Worm (Caenorhabditis elegans): Measurements from ENCODE around the gene lin-24.

lin-24 gene

ce11 chrIV:12149609-12150008, 20.3 kb downstream of the lin-24 start:
- TF ChIP-seq egrh-3 (GFP tag; IDR thresholded peaks at IDR 0.05) (no peak), bed-1 (GFP tag; IDR thresholded peaks at IDR 0.05) (no peak), zfh-2 (GFP tag; conservative IDR thresholded peaks at IDR 0.05) (no peak), T07F8.4 (tag; optimal IDR thresholded peaks at IDR 0.05) (no peak)

- TF ChIP-seq hmg-1.2 (GFP tag; IDR thresholded peaks at IDR 0.05), result 0 out of 2 replicates have a peak, but pooled peaks have one; percentile 17
- TF ChIP-seq tlf-1 (GFP tag; optimal IDR thresholded peaks at IDR 0.05), result no peak
- 0 out of 2 replicates have a peak, but pooled peaks have one; percentile 50 for TF ChIP-seq lin-26 (GFP tag; IDR thresholded peaks at IDR 0.05)
Observed at ce11 chrIV:12150877-12151276, 21.6 kb downstream of the lin-24 start, which contains the start of gene B0001.2. TSS of gene B0001.2 (minus strand) at chrIV:12150977.

ce11 chrIV:12154195-12154677, 24.9 kb downstream of the lin-24 start, which contains the start of gene B0001.7:
TSS of gene B0001.7 (minus strand) at chrIV:12154245.
- TF ChIP-seq snpc-4 (GFP tag; optimal IDR thresholded peaks at IDR 0.05) (no peak), snpc-4 (tag; optimal IDR thresholded peaks at IDR 0.05) (peak in 1 of 4 experiments; percentile 36), F10E7.11 (tag; optimal IDR thresholded peaks at IDR 0.05) (no peak), rpc-1 (optimal IDR thresholded peaks at IDR 0.05) (no peak), rpc-1 (tag; optimal IDR thresholded peaks at IDR 0.05) (no peak), lin-54 (GFP tag; optimal IDR thresholded peaks at IDR 0.05) (peak; percentile 66), hlh-12 (tag; optimal IDR thresholded peaks at IDR 0.05) (no peak), hmg-1.2 (GFP tag; IDR thresholded peaks at IDR 0.05) (no peak), F57A8.1 (GFP tag; optimal IDR thresholded peaks at IDR 0.05) (no peak), lin-40 (tag; optimal IDR thresholded peaks at IDR 0.05) (no peak), ztf-18 (tag; optimal IDR thresholded peaks at IDR 0.05) (no peak), nhr-80 (tag; optimal IDR thresholded peaks at IDR 0.05) (no peak), C17E4.6 (GFP tag; IDR thresholded peaks at IDR 0.05) (no peak), madf-6 (GFP tag; IDR thresholded peaks at IDR 0.05) (peak; percentile 88), snpc-3.4 (tag; optimal IDR thresholded peaks at IDR 0.05) (no peak), Y67H2A.10 (GFP tag; conservative IDR thresholded peaks at IDR 0.05) (no peak), ccch-3 (GFP tag; optimal IDR thresholded peaks at IDR 0.05) (no peak), let-526 (GFP tag; IDR thresholded peaks at IDR 0.05) (no peak), nhr-90 (tag; optimal IDR thresholded peaks at IDR 0.05) (no peak), ZK185.1 (tag; optimal IDR thresholded peaks at IDR 0.05; ENCODE audit: poor library complexity, severe bottlenecking) (no peak), ztf-3 (GFP tag; optimal IDR thresholded peaks at IDR 0.05) (no peak), ama-1 (optimal IDR thresholded peaks at IDR 0.05) (no peak), ama-1 (GFP tag; optimal IDR thresholded peaks at IDR 0.05) (no peak), pbrm-1 (GFP tag; IDR thresholded peaks at IDR 0.05) (no peak), F52B5.7 (tag; optimal IDR thresholded peaks at IDR 0.05) (no peak), madf-8 (GFP tag; conservative IDR thresholded peaks at IDR 0.05) (peak; percentile 76), K11D2.4 (GFP tag; IDR thresholded peaks at IDR 0.05) (no peak), F23B12.7 (tag; optimal IDR thresholded peaks at IDR 0.05; ENCODE audit: insufficient read depth) (no peak), B0336.3 (GFP tag; IDR thresholded peaks at IDR 0.05) (no peak), F57C9.4 (tag; optimal IDR thresholded peaks at IDR 0.05) (no peak), K12H6.12 (tag; optimal IDR thresholded peaks at IDR 0.05) (no peak), ceh-58 (GFP tag; IDR thresholded peaks at IDR 0.05) (no peak), zfh-2 (GFP tag; conservative IDR thresholded peaks at IDR 0.05) (no peak), nfyb-1 (GFP tag; IDR thresholded peaks at IDR 0.05) (no peak), ceh-100 (GFP tag; IDR thresholded peaks at IDR 0.05) (no peak), ets-4 (GFP tag; optimal IDR thresholded peaks at IDR 0.05) (no peak), ztf-6 (GFP tag; IDR thresholded peaks at IDR 0.05) (no peak), D2030.7 (GFP tag; IDR thresholded peaks at IDR 0.05) (peak; percentile 46; the same call in 1 of the 2 replicates), bed-1 (GFP tag; IDR thresholded peaks at IDR 0.05) (no peak), lag-1 (GFP tag; IDR thresholded peaks at IDR 0.05) (no peak), tlf-1 (GFP tag; optimal IDR thresholded peaks at IDR 0.05) (no peak), ceh-91 (GFP tag; IDR thresholded peaks at IDR 0.05) (peak; percentile 65; the same call in 1 of the 2 replicates), F55B11.4 (tag; optimal IDR thresholded peaks at IDR 0.05; ENCODE audit: borderline replicate concordance, insufficient read depth) (no peak)

Measured in whole organism, young adult.